Fruit fly (Drosophila melanogaster): ENCODE results near the gene CG4074.

Gene CG4074

DNA sequence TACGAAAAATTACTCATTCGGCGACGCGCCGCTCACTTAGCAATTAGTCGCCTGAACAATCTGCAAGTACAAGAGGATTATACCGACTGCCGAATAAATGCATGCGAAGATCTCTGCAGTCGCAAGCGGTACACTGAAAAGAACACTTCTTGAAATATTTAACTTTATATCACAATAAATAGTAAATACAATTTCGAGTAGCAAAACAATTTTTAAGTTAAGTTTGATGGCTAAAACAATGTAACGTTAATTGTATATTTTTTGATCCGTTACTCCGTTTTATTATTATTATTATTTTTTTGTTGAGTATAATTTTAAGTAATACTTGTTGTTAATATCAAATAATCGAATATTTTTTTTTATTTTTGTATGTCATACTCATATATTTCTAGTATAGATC is 39.9 kb downstream of the CG4074 start:
- TF ChIP-seq Myc (optimal IDR thresholded peaks at IDR 0.05) (no peak), Sin3A (optimal IDR thresholded peaks at IDR 0.05) (no peak), psq (optimal IDR thresholded peaks at IDR 0.05) (no peak)

DNA sequence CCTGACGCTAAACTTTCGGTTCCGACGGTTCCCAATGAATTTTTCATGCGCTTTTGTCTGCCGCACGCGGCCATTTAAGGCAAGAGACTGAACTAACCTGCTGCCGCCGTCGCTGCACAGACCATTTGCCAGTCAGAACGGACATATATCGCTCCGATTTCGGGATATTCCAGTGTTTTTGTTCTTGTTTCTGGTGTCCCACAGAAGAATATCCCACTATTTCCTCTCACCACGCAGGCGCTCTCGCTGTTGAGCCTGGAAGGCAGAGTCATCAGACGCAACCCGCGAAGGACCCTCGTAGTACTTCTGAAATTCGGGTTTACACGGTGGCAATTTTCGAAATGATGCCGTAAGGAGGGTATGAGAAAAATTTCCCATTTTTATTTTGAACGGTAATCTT is 50.2 kb downstream of the CG4074 start, which contains the start of gene cmpy:
Gene cmpy (minus strand): TSS at position 101 of the 400 bp plus-strand sequence.
- TF ChIP-seq ttk (optimal IDR thresholded peaks at IDR 0.05) (no peak), psq (optimal IDR thresholded peaks at IDR 0.05) (no peak), h (optimal IDR thresholded peaks at IDR 0.05) (no peak), insv (optimal IDR thresholded peaks at IDR 0.05) (no peak), Myc (optimal IDR thresholded peaks at IDR 0.05) (no peak), Sin3A (optimal IDR thresholded peaks at IDR 0.05) (no peak)

All from Kc167 (cell line).